Worm (Caenorhabditis elegans) whole organism, early embryonic: Measurements from ENCODE around the gene far-8.

Experiments
- ama-1 ChIP-seq: fragments of 150-350 bp; optimal IDR thresholded peaks from 2 replicates; lab custom pipeline; 2014
- ceh-13 ChIP-seq: fragments of 200-800 bp; sonication (Bioruptor generic); optimal IDR thresholded peaks from 2 replicates; lab custom pipeline; 2018; ENCODE audit warnings: mild to moderate bottlenecking, missing genetic modification characterization, missing compliant biosample characterization
- flt-1 ChIP-seq: fragments of 200-800 bp; sonication (Bioruptor generic); IDR thresholded peaks from 2 replicates; pipeline ENCODE4 v1.3.6; 2022; ENCODE audit warnings: missing genetic modification characterization, missing compliant biosample characterization
- sea-1 ChIP-seq: fragments of 200-800 bp; sonication (Bioruptor generic); conservative IDR thresholded peaks from 2 replicates; pipeline ENCODE4 v1.3.6; 2022; ENCODE audit warnings: missing genetic modification characterization, missing compliant biosample characterization
- tbx-11 ChIP-seq: fragments of 200-800 bp; sonication (Bioruptor generic); IDR thresholded peaks from 2 replicates; pipeline ENCODE4 v1.3.6; 2022; ENCODE audit warnings: missing genetic modification characterization, missing compliant biosample characterization

- TF ChIP-seq sea-1 (GFP tag; lab: Robert Waterston, UW) (no peak), ama-1 (lab: Kevin White, UChicago) (no peak), flt-1 (GFP tag; lab: Robert Waterston, UW) (no peak), ceh-13 (GFP tag; lab: Kevin White, UChicago) (no peak), tbx-11 (no peak)
Observed at ce11 chrIII:853414-853813, 10.7 kb downstream of the far-8 start.
